Worm (Caenorhabditis elegans) whole organism, young adult: Measurements from ENCODE around the gene sra-26.

Experiments
- K11D2.4 ChIP-seq: fragments of 200-800 bp; sonication (Bioruptor generic); IDR thresholded peaks from 2 replicates; pipeline ENCODE4 v1.3.6; 2022; ENCODE audit warnings: missing genetic modification reagents, missing genetic modification characterization, missing compliant biosample characterization
- Y95B8A.8 ChIP-seq: fragments of 200-800 bp; sonication (Bioruptor generic); IDR thresholded peaks from 2 replicates; pipeline ENCODE4 v1.3.6; 2022; ENCODE audit warnings: missing genetic modification reagents, missing genetic modification characterization, missing compliant biosample characterization
- ama-1 ChIP-seq, 3 experiments: fragments of 150-350 bp in 1 of 3; sonication (generic microtip) in 2 of 3; optimal IDR thresholded peaks; 2 replicates each; lab custom pipeline; 2014 to 2018; ENCODE audit warnings: missing biosample characterization in 2 of 3, missing genetic modification characterization in 2 of 3, missing genetic modification reagents in 2 of 3
- ceh-27 ChIP-seq: fragments of 200-800 bp; sonication (Bioruptor generic); optimal IDR thresholded peaks from 2 replicates; lab custom pipeline; 2018; ENCODE audit warnings: mild to moderate bottlenecking, missing genetic modification characterization, moderate library complexity, missing compliant biosample characterization
- lin-40 ChIP-seq: sonication (generic microtip); optimal IDR thresholded peaks from 2 replicates; lab custom pipeline; 2016; ENCODE audit warnings: missing genetic modification characterization, mild to moderate bottlenecking, missing compliant biosample characterization, missing genotype, missing genetic modification reagents
- nhr-90 ChIP-seq: sonication (generic microtip); optimal IDR thresholded peaks from 2 replicates; lab custom pipeline; 2016; ENCODE audit warnings: missing genotype, mild to moderate bottlenecking, missing genetic modification characterization, missing compliant biosample characterization
- pbrm-1 ChIP-seq: fragments of 200-800 bp; sonication (Bioruptor generic); IDR thresholded peaks from 2 replicates; pipeline ENCODE4 v1.3.6; 2022; ENCODE audit warnings: missing genetic modification reagents, missing genetic modification characterization, missing compliant biosample characterization
- pha-4 ChIP-seq: fragments of 150-350 bp; sonication (generic microtip); optimal IDR thresholded peaks from 2 replicates; lab custom pipeline; 2014; ENCODE audit warnings: missing biosample characterization, missing genetic modification reagents, missing genetic modification characterization
- tlf-1 ChIP-seq: fragments of 200-800 bp; sonication (Bioruptor generic); optimal IDR thresholded peaks from 2 replicates; lab custom pipeline; 2018; ENCODE audit warnings: mild to moderate bottlenecking, missing genetic modification characterization, missing compliant biosample characterization
- unc-130 ChIP-seq: sonication (generic microtip); optimal IDR thresholded peaks from 2 replicates; lab custom pipeline; 2016; ENCODE audit warnings: missing genetic modification reagents, missing genetic modification characterization, missing compliant biosample characterization
- unc-62 ChIP-seq: fragments of 150-350 bp; optimal IDR thresholded peaks from 2 replicates; lab custom pipeline; 2014; ENCODE audit warnings: missing biosample characterization, missing genetic modification reagents, missing genetic modification characterization

- TF ChIP-seq unc-130 (GFP tag; lab: Kevin White, UChicago) = no peak
- no peak for TF ChIP-seq unc-62 (GFP tag; lab: Kevin White, UChicago)
- no peak for TF ChIP-seq nhr-90 (tag; lab: Kevin White, UChicago)
- TF ChIP-seq K11D2.4 (GFP tag; lab: Robert Waterston, UW) = no peak
- TF ChIP-seq tlf-1 (GFP tag; lab: Kevin White, UChicago) = no peak
- TF ChIP-seq pha-4 (tag; lab: Kevin White, UChicago) = no peak
- TF ChIP-seq pbrm-1 (GFP tag; lab: Robert Waterston, UW) = no peak
- TF ChIP-seq ama-1 (optimal IDR thresholded peaks at IDR 0.05; lab: Kevin White, UChicago) = no peak
- no peak for TF ChIP-seq ama-1 (GFP tag; optimal IDR thresholded peaks at IDR 0.05; lab: Kevin White, UChicago)
- TF ChIP-seq Y95B8A.8 (GFP tag; lab: Robert Waterston, UW) = no peak
- TF ChIP-seq ceh-27 (GFP tag; lab: Kevin White, UChicago) = peak; percentile 39
- no peak for TF ChIP-seq lin-40 (tag; lab: Kevin White, UChicago)
Observed at ce11 chrII:6683663-6684285, 32.2 kb upstream of the sra-26 start, which contains the start of gene gyf-1.
